Fruit fly (Drosophila melanogaster) whole organism, embryonic: Measurements from ENCODE around the gene Dap160.

Source experiments
- Ada2b ChIP-seq: fragments of 200-800 bp; sonication (Bioruptor generic); IDR thresholded peaks from 2 replicates; pipeline ENCODE4 v1.3.6; 2022; ENCODE audit warnings: missing biosample characterization, missing genetic modification characterization
- Bgb ChIP-seq: fragments of 200-800 bp; sonication (Bioruptor generic); IDR thresholded peaks from 2 replicates; pipeline ENCODE4 v1.3.6; 2022; ENCODE audit warnings: missing biosample characterization, missing genetic modification characterization; ENCODE audit not compliant: partially characterized antibody
- CG10267 ChIP-seq: fragments of 200-800 bp; sonication (Bioruptor generic); optimal IDR thresholded peaks from 2 replicates; lab custom pipeline; 2018; ENCODE audit warnings: missing biosample characterization, mild to moderate bottlenecking, missing genetic modification characterization, moderate library complexity
- CG11247 ChIP-seq: fragments of 200-800 bp; sonication (Bioruptor generic); IDR thresholded peaks from 2 replicates; pipeline ENCODE4 v1.3.6; 2022; ENCODE audit warnings: missing biosample characterization, missing genetic modification characterization
- CG12391 ChIP-seq: fragments of 200-800 bp; sonication (Bioruptor generic); optimal IDR thresholded peaks from 3 replicates; lab custom pipeline; 2018; ENCODE audit warnings: missing biosample characterization, mild to moderate bottlenecking, missing genetic modification characterization, moderate library complexity
- CG13424 ChIP-seq: fragments of 200-800 bp; sonication (Bioruptor generic); optimal IDR thresholded peaks from 2 replicates; lab custom pipeline; 2019; ENCODE audit warnings: missing biosample characterization, mild to moderate bottlenecking, missing genetic modification characterization, moderate library complexity
- CG14860 ChIP-seq: fragments of 200-800 bp; sonication (Bioruptor generic); IDR thresholded peaks from 3 replicates; pipeline ENCODE4 v1.3.6; 2022; ENCODE audit warnings: missing biosample characterization, missing genetic modification characterization; ENCODE audit not compliant: partially characterized antibody
- CG15269 ChIP-seq: fragments of 200-800 bp; sonication (Bioruptor generic); optimal IDR thresholded peaks from 2 replicates; lab custom pipeline; 2018; ENCODE audit warnings: missing biosample characterization, mild to moderate bottlenecking, missing genetic modification characterization, moderate library complexity
- CG16863 ChIP-seq: fragments of 200-800 bp; sonication (Bioruptor generic); optimal IDR thresholded peaks from 3 replicates; lab custom pipeline; 2016; ENCODE audit warnings: missing biosample characterization, missing genetic modification characterization
- CG2116 ChIP-seq: fragments of 200-800 bp; sonication (Bioruptor generic); optimal IDR thresholded peaks from 3 replicates; lab custom pipeline; 2018; ENCODE audit warnings: missing biosample characterization, mild to moderate bottlenecking, missing genetic modification characterization
- CG30020 ChIP-seq: fragments of 200-800 bp; optimal IDR thresholded peaks from 2 replicates; lab custom pipeline; 2019; ENCODE audit warnings: missing biosample characterization, mild to moderate bottlenecking, missing genetic modification characterization, moderate library complexity
- CG31365 ChIP-seq: fragments of 200-800 bp; sonication (Bioruptor generic); optimal IDR thresholded peaks from 2 replicates; lab custom pipeline; 2018; ENCODE audit warnings: missing biosample characterization, mild to moderate bottlenecking, missing genetic modification characterization
- CG32772 ChIP-seq: fragments of 200-800 bp; sonication (Bioruptor generic); IDR thresholded peaks from 2 replicates; pipeline ENCODE4 v1.3.6; 2022; ENCODE audit warnings: missing biosample characterization, missing genetic modification characterization
- CG3847 ChIP-seq: fragments of 200-800 bp; sonication (Bioruptor generic); IDR thresholded peaks from 2 replicates; pipeline ENCODE4 v1.3.6; 2022; ENCODE audit warnings: missing biosample characterization, missing genetic modification characterization
- CG4730 ChIP-seq: fragments of 200-800 bp; sonication (Bioruptor generic); IDR thresholded peaks from 2 replicates; pipeline ENCODE4 v1.3.6; 2022; ENCODE audit warnings: missing biosample characterization, missing genetic modification characterization
- CG6175 ChIP-seq: fragments of 200-800 bp; sonication (Bioruptor generic); IDR thresholded peaks from 3 replicates; pipeline ENCODE4 v1.3.6; 2022; ENCODE audit warnings: missing biosample characterization, missing genetic modification characterization
- CG6272 ChIP-seq: fragments of 200-800 bp; sonication (Bioruptor generic); IDR thresholded peaks from 2 replicates; pipeline ENCODE4 v1.3.6; 2022; ENCODE audit warnings: missing biosample characterization, missing genetic modification characterization
- CG6654 ChIP-seq: fragments of 200-800 bp; sonication (Bioruptor generic); optimal IDR thresholded peaks from 2 replicates; lab custom pipeline; 2017; ENCODE audit warnings: missing biosample characterization, mild to moderate bottlenecking, missing genetic modification characterization
- CG7271 ChIP-seq: fragments of 200-800 bp; sonication (Bioruptor generic); optimal IDR thresholded peaks from 2 replicates; lab custom pipeline; 2018; ENCODE audit warnings: missing biosample characterization, mild to moderate bottlenecking, missing genetic modification characterization, moderate library complexity
- CG8944 ChIP-seq: fragments of 200-800 bp; sonication (Bioruptor generic); optimal IDR thresholded peaks from 3 replicates; lab custom pipeline; 2016; ENCODE audit warnings: missing biosample characterization, missing genetic modification characterization
- CG9876 ChIP-seq: fragments of 200-800 bp; sonication (Bioruptor generic); optimal IDR thresholded peaks from 2 replicates; lab custom pipeline; 2016; ENCODE audit warnings: missing biosample characterization, missing genetic modification characterization
- Dad ChIP-seq: fragments of 200-800 bp; sonication (Bioruptor generic); optimal IDR thresholded peaks from 3 replicates; lab custom pipeline; 2016; ENCODE audit warnings: missing biosample characterization, missing genetic modification characterization
- Gsc ChIP-seq: fragments of 200-800 bp; sonication (Bioruptor generic); IDR thresholded peaks from 2 replicates; pipeline ENCODE4 v1.3.6; 2022; ENCODE audit warnings: missing biosample characterization, missing genetic modification characterization
- HHEX ChIP-seq: fragments of 200-800 bp; sonication (Bioruptor generic); optimal IDR thresholded peaks from 3 replicates; lab custom pipeline; 2017; ENCODE audit warnings: missing biosample characterization, mild to moderate bottlenecking, missing genetic modification characterization, missing genetic modification reagents
- Hr3 ChIP-seq: fragments of 200-800 bp; sonication (Bioruptor generic); optimal IDR thresholded peaks from 3 replicates; lab custom pipeline; 2016; ENCODE audit warnings: missing biosample characterization, missing genetic modification characterization
- Lhr ChIP-seq: fragments of 200-800 bp; sonication (Bioruptor generic); optimal IDR thresholded peaks from 3 replicates; lab custom pipeline; 2017; ENCODE audit warnings: mild to moderate bottlenecking, missing biosample characterization, missing genetic modification reagents, missing genetic modification characterization
- Pdp1 ChIP-seq, 2 experiments: fragments of 200-800 bp; sonication (Bioruptor generic); optimal IDR thresholded peaks; 3 replicates each; lab custom pipeline; 2016; ENCODE audit warnings: missing biosample characterization in 2 of 2, missing genetic modification characterization in 2 of 2, mild to moderate bottlenecking in 1 of 2, moderate library complexity in 1 of 2
- Six4 ChIP-seq: fragments of 200-800 bp; sonication (Bioruptor generic); optimal IDR thresholded peaks from 2 replicates; lab custom pipeline; 2016; ENCODE audit warnings: missing biosample characterization, missing genetic modification characterization
- Stat92E ChIP-seq, 3 experiments: fragments of >200 bp in 2 of 3; fragments of 200-800 bp in 1 of 3; sonication (Bioruptor generic) in 1 of 3; optimal IDR thresholded peaks; 2 replicates each; lab custom pipeline; 2017 to 2019; ENCODE audit warnings: missing biosample characterization in 3 of 3, missing genetic modification characterization in 3 of 3, mild to moderate bottlenecking in 1 of 3, moderate library complexity in 1 of 3
- TFAM ChIP-seq: fragments of 200-800 bp; sonication (Bioruptor generic); optimal IDR thresholded peaks from 2 replicates; lab custom pipeline; 2017; ENCODE audit warnings: missing biosample characterization, missing genetic modification characterization, inconsistent platforms
- Trl ChIP-seq, 3 experiments: fragments of >200 bp in 2 of 3; fragments of 200-800 bp in 1 of 3; sonication (Bioruptor generic) in 1 of 3; optimal IDR thresholded peaks; 2 replicates in 1 of 3; 3 replicates in 2 of 3; lab custom pipeline; 2016 to 2017; ENCODE audit warnings: missing biosample characterization in 1 of 3, missing genetic modification characterization in 1 of 3
- YL-1 ChIP-seq: fragments of 200-800 bp; sonication (Bioruptor generic); optimal IDR thresholded peaks from 3 replicates; lab custom pipeline; 2017; ENCODE audit warnings: missing biosample characterization, mild to moderate bottlenecking, missing genetic modification characterization
- bbx ChIP-seq: fragments of 200-800 bp; sonication (Bioruptor generic); IDR thresholded peaks from 2 replicates; pipeline ENCODE4 v1.3.6; 2022; ENCODE audit warnings: missing biosample characterization, missing genetic modification characterization; ENCODE audit not compliant: partially characterized antibody
- chm ChIP-seq: fragments of 200-800 bp; sonication (Bioruptor generic); IDR thresholded peaks from 2 replicates; pipeline ENCODE4 v1.3.6; 2022; ENCODE audit warnings: missing biosample characterization, missing genetic modification characterization
- crp ChIP-seq, 2 experiments: fragments of 200-800 bp; sonication (Bioruptor generic); optimal IDR thresholded peaks; 2 replicates in 1 of 2; 3 replicates in 1 of 2; lab custom pipeline; 2017; ENCODE audit warnings: missing biosample characterization in 2 of 2, missing genetic modification characterization in 2 of 2, mild to moderate bottlenecking in 1 of 2, moderate library complexity in 1 of 2
- dysf ChIP-seq: fragments of 200-800 bp; sonication (Bioruptor generic); IDR thresholded peaks from 3 replicates; pipeline ENCODE4 v1.3.6; 2022; ENCODE audit warnings: missing biosample characterization, missing genetic modification characterization
- insv ChIP-seq, 2 experiments: fragments of 200-800 bp; sonication (Bioruptor generic); optimal IDR thresholded peaks; 3 replicates each; lab custom pipeline; 2016 to 2018; ENCODE audit warnings: missing biosample characterization in 2 of 2, missing genetic modification characterization in 2 of 2
- luna ChIP-seq: fragments of 200-800 bp; sonication (Bioruptor generic); optimal IDR thresholded peaks from 2 replicates; lab custom pipeline; 2016; ENCODE audit warnings: missing biosample characterization, missing genetic modification characterization
- oc ChIP-seq: fragments of 200-800 bp; sonication (Bioruptor generic); optimal IDR thresholded peaks from 2 replicates; lab custom pipeline; 2018; ENCODE audit warnings: missing biosample characterization, mild to moderate bottlenecking, missing genetic modification characterization, moderate library complexity
- ranshi ChIP-seq: fragments of 200-800 bp; sonication (Bioruptor generic); IDR thresholded peaks from 2 replicates; pipeline ENCODE4 v1.3.6; 2022; ENCODE audit warnings: missing biosample characterization, missing genetic modification characterization
- ro ChIP-seq: fragments of 200-800 bp; sonication (Bioruptor generic); IDR thresholded peaks from 2 replicates; pipeline ENCODE4 v1.3.6; 2022; ENCODE audit warnings: missing biosample characterization, missing genetic modification characterization
- trem ChIP-seq: fragments of 200-800 bp; optimal IDR thresholded peaks from 3 replicates; lab custom pipeline; 2019; ENCODE audit warnings: missing biosample characterization, mild to moderate bottlenecking, missing genetic modification characterization, moderate library complexity
- wor ChIP-seq: fragments of 200-800 bp; sonication (Bioruptor generic); IDR thresholded peaks from 2 replicates; pipeline ENCODE4 v1.3.6; 2022; ENCODE audit warnings: missing biosample characterization, missing genetic modification characterization

Dap160 gene

DNA sequence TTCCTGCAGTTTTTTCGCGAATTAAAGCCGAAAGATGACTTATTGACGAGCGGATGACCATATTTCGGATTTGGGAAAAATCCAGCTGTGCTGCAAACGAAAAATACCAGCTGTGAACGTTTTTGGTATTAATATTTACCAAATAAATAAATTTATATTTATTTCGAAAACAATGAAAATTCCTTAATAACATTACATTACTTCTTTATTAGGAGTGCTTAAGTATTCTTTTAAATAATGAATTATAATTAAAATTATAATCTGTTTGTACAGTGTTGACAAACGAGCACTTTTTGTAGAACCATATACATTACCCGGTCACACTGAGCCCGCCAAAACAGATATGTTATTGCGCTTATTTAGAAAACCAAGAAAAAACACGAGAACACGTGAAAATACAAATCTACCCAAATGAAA, 37.5 kb upstream of the Dap160 start, which contains the start of the genes bur and Mcm10 (continued):
- TF ChIP-seq CG11247 (GFP tag; lab: Robert Waterston, UW) (no peak), CG9876 (GFP tag; lab: Kevin White, UChicago) (no peak), ranshi (GFP tag; lab: Robert Waterston, UW) (no peak), CG3847 (GFP tag; lab: Robert Waterston, UW) (no peak), bbx (GFP tag; lab: Robert Waterston, UW) (no peak), CG30020 (tag; lab: Kevin White, UChicago) (peak; percentile 62), CG32772 (GFP tag; lab: Robert Waterston, UW) (no peak), Gsc (no peak), Trl (optimal IDR thresholded peaks at IDR 0.05; lab: Kevin White, UChicago) (no peak), Trl (GFP tag; optimal IDR thresholded peaks at IDR 0.05; lab: Kevin White, UChicago) (no peak), insv (GFP tag; optimal IDR thresholded peaks at IDR 0.05; lab: Kevin White, UChicago) (peak in 1 of 2 experiments; percentile 19), CG13424 (tag; lab: Kevin White, UChicago) (no peak), oc (tag; lab: Kevin White, UChicago) (no peak), CG6272 (GFP tag; lab: Robert Waterston, UW) (no peak), Lhr (peak; percentile 62), crp (GFP tag; optimal IDR thresholded peaks at IDR 0.05; lab: Kevin White, UChicago) (peak in 1 of 2 experiments; percentile 28), trem (peak; percentile 83), CG7271 (peak; percentile 16), Hr3 (GFP tag; lab: Kevin White, UChicago) (peak; percentile 13), Stat92E (GFP tag; optimal IDR thresholded peaks at IDR 0.05; lab: Kevin White, UChicago) (no peak), chm (GFP tag; lab: Robert Waterston, UW) (no peak), dysf (GFP tag; lab: Robert Waterston, UW) (no peak), CG31365 (no peak), CG8944 (GFP tag; lab: Kevin White, UChicago) (no peak), Six4 (GFP tag; lab: Kevin White, UChicago) (no peak), CG14860 (no peak), Ada2b (GFP tag; lab: Robert Waterston, UW) (no peak), TFAM (no peak), CG6175 (GFP tag; lab: Robert Waterston, UW) (no peak), CG6654 (GFP tag; lab: Kevin White, UChicago) (no peak), YL-1 (GFP tag; lab: Kevin White, UChicago) (peak; percentile 26), CG15269 (tag; lab: Kevin White, UChicago) (no peak), wor (GFP tag; lab: Robert Waterston, UW) (no peak), CG12391 (tag; lab: Kevin White, UChicago) (peak; percentile 65), CG4730 (GFP tag; lab: Robert Waterston, UW) (no peak), Pdp1 (GFP tag; optimal IDR thresholded peaks at IDR 0.05; lab: Kevin White, UChicago) (no peak), Dad (GFP tag; lab: Kevin White, UChicago) (no peak), luna (GFP tag; lab: Kevin White, UChicago) (no peak), ro (GFP tag; lab: Robert Waterston, UW) (no peak), Bgb (GFP tag; lab: Robert Waterston, UW) (no peak), HHEX (GFP tag; lab: Kevin White, UChicago) (no peak), CG10267 (tag; lab: Kevin White, UChicago) (peak; percentile 98), CG16863 (GFP tag; lab: Kevin White, UChicago) (no peak), CG2116 (GFP tag; lab: Kevin White, UChicago) (peak; percentile 52)
